Fruit fly (Drosophila melanogaster) Kc167 (cell line): ENCODE results near the gene CG6661.

Experiments
- Myc ChIP-seq: fragments of >200 bp; optimal IDR thresholded peaks from 2 replicates; lab custom pipeline; 2017; ENCODE audit warnings: missing external identifiers
- Sin3A ChIP-seq: fragments of >200 bp; optimal IDR thresholded peaks from 2 replicates; lab custom pipeline; 2018; ENCODE audit warnings: missing external identifiers
- h ChIP-seq: fragments of >200 bp; optimal IDR thresholded peaks from 3 replicates; lab custom pipeline; 2018; ENCODE audit warnings: missing external identifiers
- insv ChIP-seq: fragments of >200 bp; optimal IDR thresholded peaks from 3 replicates; lab custom pipeline; 2018; ENCODE audit warnings: missing external identifiers
- psq ChIP-seq: fragments of >200 bp; optimal IDR thresholded peaks from 2 replicates; lab custom pipeline; 2017; ENCODE audit warnings: missing external identifiers
- ttk ChIP-seq: sonication (Bioruptor generic); optimal IDR thresholded peaks from 2 replicates; lab custom pipeline; 2017; ENCODE audit warnings: missing external identifiers

CG6661 gene

DNA sequence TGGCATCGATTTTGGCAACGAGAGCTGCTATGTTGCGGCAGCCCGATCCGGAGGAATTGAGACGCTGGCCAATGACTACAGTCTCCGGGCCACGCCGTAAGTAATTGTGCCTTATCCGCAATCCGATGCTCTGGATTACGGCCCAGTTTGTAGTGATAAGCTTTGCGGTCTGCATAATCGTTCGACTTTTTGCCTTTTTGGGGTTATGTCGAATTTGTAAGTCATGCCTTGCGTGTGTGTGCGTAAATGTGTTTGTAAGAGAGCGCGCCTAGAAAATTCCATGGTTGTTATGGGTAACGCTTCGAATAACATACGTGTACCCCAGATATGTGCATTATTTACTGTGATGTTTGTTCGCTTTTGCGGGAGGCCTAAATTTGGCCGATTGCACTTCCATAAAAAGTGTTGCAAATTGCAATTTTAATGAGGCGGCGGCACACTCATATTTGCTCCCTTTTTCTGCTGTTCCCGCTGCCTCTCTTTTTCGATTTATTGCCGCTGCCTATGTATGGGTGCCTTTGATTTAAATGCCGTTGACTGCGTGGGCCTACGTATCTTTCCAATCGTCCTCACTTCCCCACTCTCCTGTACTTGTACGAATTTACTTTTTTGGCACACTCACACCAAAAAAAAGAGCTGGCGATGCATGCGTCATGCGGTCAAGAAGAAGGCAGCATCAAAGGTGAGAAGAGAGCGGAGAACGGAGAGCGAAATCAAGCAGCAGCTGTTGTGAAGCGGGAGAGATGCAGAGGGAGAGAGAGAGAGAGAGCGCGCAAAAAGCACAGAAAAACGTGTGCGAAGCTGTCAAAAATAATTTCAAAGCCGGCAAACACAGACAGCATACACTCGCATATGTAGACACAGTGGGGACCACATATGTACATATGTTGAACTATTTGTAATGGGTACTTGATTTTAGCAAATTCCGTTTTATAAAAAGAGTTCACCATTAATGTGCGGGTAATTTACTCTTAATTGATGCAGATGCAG lies 3.4 kb downstream of the CG6661 start:
- TF ChIP-seq Sin3A (lab: Kevin White, UChicago) (no peak), insv (lab: Kevin White, UChicago) (no peak), Myc (lab: Kevin White, UChicago) (no peak), ttk (no peak), psq (lab: Kevin White, UChicago) (no peak), h (lab: Kevin White, UChicago) (no peak)

DNA sequence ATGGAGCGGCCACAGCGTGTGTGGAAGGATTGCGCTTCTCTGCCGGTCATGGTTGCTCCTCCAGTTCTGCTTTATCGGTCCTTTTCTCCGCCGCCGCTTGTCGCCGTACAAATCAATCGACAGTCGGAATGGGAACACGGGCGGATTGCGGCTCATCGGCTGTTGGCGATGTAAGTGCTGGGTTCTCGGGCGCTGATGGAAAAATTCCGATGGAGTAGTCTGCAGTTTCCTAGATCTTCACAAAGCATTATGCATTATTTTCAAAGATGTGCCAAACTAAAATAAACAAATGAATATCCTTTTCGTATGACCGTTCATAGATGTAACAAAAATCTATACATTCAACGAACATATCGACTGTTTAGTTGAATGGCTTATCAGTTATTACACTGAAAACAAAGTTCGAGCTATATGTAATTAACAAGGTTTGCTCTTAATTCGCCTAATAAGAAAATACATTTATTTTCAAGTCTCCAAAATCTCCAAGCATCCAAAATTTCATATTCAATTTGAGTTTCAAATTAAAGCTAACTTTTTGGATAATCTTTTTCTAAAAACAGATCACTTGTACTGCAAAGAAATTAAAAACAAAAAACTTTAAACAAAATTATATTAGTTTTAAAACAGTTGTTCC lies 15.2 kb downstream of the CG6661 start, which contains the start of gene Neurl4:
Gene Neurl4, minus strand, starts transcription at position 273 of the 634 bp plus-strand sequence.
- TF ChIP-seq psq (lab: Kevin White, UChicago): no peak
- TF ChIP-seq insv (lab: Kevin White, UChicago): no peak
- no peak for TF ChIP-seq ttk
- TF ChIP-seq Myc (lab: Kevin White, UChicago): no peak
- TF ChIP-seq Sin3A (lab: Kevin White, UChicago): no peak
- TF ChIP-seq h (lab: Kevin White, UChicago): no peak

DNA sequence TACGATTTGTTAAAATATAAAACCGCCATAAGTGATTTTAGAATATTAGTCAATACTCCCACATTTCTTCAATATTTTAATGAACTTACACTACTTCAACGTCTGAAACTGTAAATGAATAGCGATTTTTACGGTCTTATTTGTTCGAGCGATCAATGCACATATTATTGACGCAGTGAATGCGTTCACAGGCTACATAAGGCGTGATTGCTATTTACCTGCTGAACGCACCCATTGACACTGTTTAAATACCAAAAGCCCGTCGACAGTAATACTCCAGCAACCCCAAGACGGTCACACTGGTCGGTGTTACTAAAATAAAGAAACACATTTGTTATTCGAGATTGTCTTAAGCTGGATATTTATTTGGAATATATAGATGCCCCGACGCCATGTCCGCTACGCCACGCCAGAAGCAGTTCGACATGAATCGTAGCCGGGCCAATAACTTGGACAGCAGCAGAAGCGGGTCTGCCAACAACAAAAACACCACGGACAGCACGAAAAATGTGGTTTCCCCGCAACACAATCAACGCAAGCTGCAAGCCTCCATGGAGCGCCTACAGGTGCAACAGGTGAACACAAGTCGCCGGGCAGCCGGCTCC lies 16.5 kb downstream of the CG6661 start, which contains the start of gene CG6833:
Gene CG6833, plus strand, starts transcription at position 263 of the 605 bp plus-strand sequence.
- TF ChIP-seq ttk (no peak), Myc (lab: Kevin White, UChicago) (no peak), Sin3A (lab: Kevin White, UChicago) (no peak)

DNA sequence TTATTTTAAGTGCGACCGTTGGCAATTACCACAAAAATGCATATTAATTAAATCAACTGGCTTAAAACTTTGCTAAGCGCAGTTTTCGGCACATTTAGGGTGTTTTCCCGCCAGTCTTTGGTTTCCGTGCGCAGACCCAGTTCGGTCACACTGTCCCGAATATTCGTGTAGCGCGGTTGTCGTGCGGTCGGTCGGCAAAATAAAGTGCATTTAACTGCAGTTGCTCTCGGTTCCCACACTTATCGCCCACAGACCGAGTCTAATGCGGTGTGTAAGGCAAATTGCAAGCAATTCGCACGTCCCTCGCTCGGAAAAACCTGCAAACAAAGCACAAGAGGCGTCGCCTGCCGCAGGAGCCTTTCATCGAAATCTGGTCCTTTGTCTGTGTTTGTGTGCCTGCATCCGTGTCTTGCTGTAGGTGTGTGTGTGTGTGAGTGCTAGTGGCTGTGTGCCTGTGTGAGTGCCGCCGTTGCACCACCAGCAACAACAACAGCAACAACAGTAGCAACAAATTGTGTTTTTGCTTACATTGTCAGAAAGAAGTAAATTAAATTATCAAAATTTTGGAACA lies 18.6 kb downstream of the CG6661 start, which contains the start of the genes CG13484 and Frl:
Gene CG13484, minus strand, starts transcription at position 7 of the 571 bp plus-strand sequence.
Gene Frl, plus strand, starts transcription at position 143 of the 571 bp plus-strand sequence.
- no peak for TF ChIP-seq insv (lab: Kevin White, UChicago)
- no peak for TF ChIP-seq Myc (lab: Kevin White, UChicago)
- no peak for TF ChIP-seq Sin3A (lab: Kevin White, UChicago)
- TF ChIP-seq psq (lab: Kevin White, UChicago): no peak
- TF ChIP-seq h (lab: Kevin White, UChicago): no peak
- TF ChIP-seq ttk: no peak

DNA sequence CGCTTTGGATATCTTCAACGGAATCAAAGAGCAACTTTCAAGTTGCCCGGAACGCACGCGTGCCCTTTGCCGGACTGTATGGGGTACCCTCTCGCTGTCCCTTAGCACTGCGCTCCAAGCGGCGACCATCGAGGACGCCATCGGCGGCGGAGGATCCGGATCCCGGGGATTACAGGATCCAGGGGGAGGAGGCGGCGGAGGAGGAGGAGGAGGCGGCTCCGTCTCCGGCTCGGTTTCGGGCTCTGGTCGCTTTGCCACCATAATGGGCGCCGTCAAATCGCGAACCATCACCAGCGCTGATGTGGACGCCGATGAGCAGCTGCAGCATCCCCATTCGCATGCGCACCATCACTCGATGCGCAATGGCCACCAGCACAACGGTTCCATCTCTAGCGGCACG lies 19.2 kb downstream of the CG6661 start:
- TF ChIP-seq ttk (no peak), Myc (lab: Kevin White, UChicago) (no peak), Sin3A (lab: Kevin White, UChicago) (no peak), h (lab: Kevin White, UChicago) (no peak), psq (lab: Kevin White, UChicago) (no peak)

DNA sequence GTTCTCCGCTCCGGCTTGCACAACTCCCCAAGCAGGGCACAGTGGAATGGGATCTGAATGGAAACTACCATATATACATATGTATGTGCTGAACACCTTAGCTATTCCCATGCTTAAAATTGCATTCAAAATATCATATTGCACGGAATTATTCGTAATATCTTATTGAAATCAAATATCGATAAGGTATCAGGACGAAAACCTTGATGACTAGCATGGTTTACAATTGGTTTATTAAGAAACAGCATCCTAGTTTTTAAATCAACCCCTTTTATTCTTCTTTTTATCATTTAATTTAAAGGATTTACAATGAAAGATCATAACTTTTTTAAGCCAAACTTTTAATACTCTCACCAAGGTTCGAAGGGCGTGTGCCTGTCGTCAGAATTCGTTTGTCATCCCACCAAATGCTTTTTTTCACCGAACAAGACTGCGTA lies 20.7 kb downstream of the CG6661 start:
- TF ChIP-seq h (lab: Kevin White, UChicago) (no peak), psq (lab: Kevin White, UChicago) (no peak), insv (lab: Kevin White, UChicago) (no peak), ttk (no peak), Myc (lab: Kevin White, UChicago) (no peak), Sin3A (lab: Kevin White, UChicago) (no peak)

DNA sequence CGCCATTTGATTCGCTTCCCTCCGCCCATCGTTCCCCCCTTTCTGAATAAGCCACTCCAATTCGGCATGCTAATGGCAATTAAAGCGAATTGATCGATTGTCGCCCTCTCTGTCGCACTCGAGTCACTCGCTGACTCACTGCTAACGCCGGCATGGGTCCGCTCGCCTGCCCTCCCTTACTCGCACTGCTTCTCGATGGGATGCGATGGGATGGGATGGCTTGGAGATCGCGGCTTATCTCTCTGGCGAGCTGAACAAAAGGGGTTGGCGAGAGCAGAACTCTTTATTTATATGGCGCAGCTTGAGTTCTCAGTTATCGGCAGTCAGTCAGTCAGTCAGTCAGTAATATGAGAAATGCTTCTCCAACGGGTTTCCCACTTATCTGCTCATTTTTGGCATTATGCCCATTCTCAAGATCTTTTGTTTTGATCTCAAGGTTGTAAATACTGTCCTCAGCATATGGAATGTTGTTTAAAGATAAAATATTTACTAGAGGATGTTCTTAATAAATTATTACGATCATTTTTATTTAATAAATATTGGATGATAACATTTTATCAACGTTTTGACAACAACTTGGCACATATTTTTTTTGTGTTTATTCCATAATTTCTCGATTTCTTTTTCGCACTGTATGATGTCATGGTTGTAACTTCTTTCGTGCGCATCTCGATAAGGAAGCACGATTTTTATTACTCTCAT lies 21.4 kb downstream of the CG6661 start:
- no peak for TF ChIP-seq insv (lab: Kevin White, UChicago)
- TF ChIP-seq Myc (lab: Kevin White, UChicago): no peak
- no peak for TF ChIP-seq Sin3A (lab: Kevin White, UChicago)
- no peak for TF ChIP-seq psq (lab: Kevin White, UChicago)
- no peak for TF ChIP-seq ttk
- TF ChIP-seq h (lab: Kevin White, UChicago): no peak

DNA sequence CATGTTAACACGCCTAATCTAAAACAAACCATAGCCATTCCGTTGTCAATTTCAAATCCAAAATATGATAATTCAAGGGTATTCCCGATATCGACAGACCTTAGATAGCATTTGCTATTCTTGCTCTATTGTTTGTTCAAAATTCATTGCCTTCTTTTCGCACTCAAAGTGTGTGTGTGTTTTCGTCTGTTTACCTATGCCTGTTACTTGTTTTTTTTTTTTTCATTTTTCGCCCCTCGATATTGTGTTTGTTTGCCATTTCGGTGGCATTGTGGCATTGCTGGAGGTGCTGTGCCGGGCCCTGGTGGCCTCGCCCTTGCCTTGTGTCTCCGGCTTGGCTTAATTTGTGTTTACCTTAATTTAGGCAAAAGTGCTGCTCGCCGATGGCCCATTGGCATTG lies 22.2 kb downstream of the CG6661 start:
- TF ChIP-seq psq (lab: Kevin White, UChicago) (no peak), Myc (lab: Kevin White, UChicago) (no peak), insv (lab: Kevin White, UChicago) (no peak), ttk (no peak), h (lab: Kevin White, UChicago) (no peak), Sin3A (lab: Kevin White, UChicago) (no peak)

DNA sequence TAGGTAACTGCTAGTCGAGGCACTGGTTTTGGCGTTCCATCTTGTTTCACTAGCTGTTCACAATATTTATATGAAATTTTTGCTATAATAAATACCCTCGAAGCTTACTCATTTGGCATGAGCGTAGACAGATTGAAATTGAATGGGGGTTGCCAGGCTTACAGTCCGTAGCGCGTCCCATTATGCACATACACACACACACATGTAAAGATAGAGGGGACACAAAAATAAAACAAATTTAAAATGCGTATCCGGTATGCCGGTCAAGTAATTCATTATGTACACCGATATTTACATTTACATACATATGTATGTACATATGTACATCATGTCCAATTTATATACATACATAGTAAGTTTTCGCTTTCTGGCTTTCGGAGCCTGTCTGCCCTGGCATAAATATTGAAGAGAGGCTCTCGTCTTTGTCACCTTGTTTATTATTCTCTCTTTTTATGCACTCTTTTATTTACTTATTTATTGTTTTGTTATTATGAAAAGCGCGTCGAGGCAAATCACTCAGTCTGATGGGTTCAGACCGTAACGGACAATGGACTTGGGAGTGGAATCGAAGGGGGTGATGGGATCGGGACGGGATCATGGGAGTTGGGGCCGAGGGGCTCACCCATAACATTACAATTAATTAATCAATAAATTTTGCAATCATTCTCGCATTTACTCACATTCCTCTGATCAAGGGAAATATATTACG lies 24.8 kb downstream of the CG6661 start:
- TF ChIP-seq psq (lab: Kevin White, UChicago) (no peak), insv (lab: Kevin White, UChicago) (no peak), ttk (no peak), Myc (lab: Kevin White, UChicago) (no peak), h (lab: Kevin White, UChicago) (no peak), Sin3A (lab: Kevin White, UChicago) (no peak)

DNA sequence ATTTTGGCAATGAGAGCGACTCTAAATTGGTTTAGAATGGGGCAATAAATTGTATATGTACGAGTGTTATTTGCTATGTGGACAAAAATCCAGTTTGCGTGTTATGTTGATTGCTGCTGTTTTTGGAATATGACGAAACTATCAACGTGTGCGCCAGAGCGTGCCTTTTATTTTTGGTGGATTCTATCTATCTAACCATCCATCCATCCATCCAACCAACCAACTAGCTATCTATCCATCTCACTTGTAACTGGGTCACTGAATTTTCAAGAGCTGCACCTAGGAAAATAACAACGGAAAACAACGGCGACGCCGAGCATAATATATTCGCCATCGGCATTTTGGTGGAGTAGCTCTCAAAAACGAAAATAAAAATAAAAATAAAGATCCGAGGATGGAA lies 28.1 kb downstream of the CG6661 start:
- TF ChIP-seq Myc (lab: Kevin White, UChicago) (no peak), h (lab: Kevin White, UChicago) (no peak), insv (lab: Kevin White, UChicago) (no peak), Sin3A (lab: Kevin White, UChicago) (no peak), ttk (no peak), psq (lab: Kevin White, UChicago) (no peak)
